Fruit fly (Drosophila melanogaster): Measurements from ENCODE around the gene CG31528.
A peak's percentile ranks its signal among the peaks of the same experiment; 100 is the strongest.

Gene CG31528

dm6 chr3R:4433441-4434077 is 17.3 kb downstream of the CG31528 start, which contains the start of the genes eIF3a and CG1074 (continued):
- TF ChIP-seq CG6683 (GFP tag; optimal IDR thresholded peaks at IDR 0.05) (peak; percentile 43), Ets97D (GFP tag; optimal IDR thresholded peaks at IDR 0.05) (peak; percentile 97), CG4820 (GFP tag; optimal IDR thresholded peaks at IDR 0.05) (no peak), CG1233 (GFP tag; optimal IDR thresholded peaks at IDR 0.05) (peak; percentile 52), Hr39 (optimal IDR thresholded peaks at IDR 0.05) (no peak), Drgx (GFP tag; IDR thresholded peaks at IDR 0.05) (peak; percentile 22; the same call in 1 of the 2 replicates), psq (GFP tag; optimal IDR thresholded peaks at IDR 0.05) (peak; percentile 13), sisA (GFP tag; IDR thresholded peaks at IDR 0.05) (no peak), gro (GFP tag; optimal IDR thresholded peaks at IDR 0.05) (peak; percentile 75), Atf3 (GFP tag; optimal IDR thresholded peaks at IDR 0.05) (peak; percentile 15), Ptx1 (GFP tag; IDR thresholded peaks at IDR 0.05) (no peak), Gsc (GFP tag; IDR thresholded peaks at IDR 0.05) (no peak), C15 (GFP tag; IDR thresholded peaks at IDR 0.05) (0 out of 3 replicates have a peak, but pooled peaks have one; percentile 40), ken (GFP tag; IDR thresholded peaks at IDR 0.05) (peak; percentile 45; the same call in 1 of the 3 replicates), Adf1 (GFP tag; IDR thresholded peaks at IDR 0.05) (peak; percentile 52), Aef1 (GFP tag; IDR thresholded peaks at IDR 0.05) (no peak), eyg (GFP tag; optimal IDR thresholded peaks at IDR 0.05) (peak; percentile 45), CG16815 (GFP tag; optimal IDR thresholded peaks at IDR 0.05) (no peak), Ravus (GFP tag; IDR thresholded peaks at IDR 0.05) (no peak), dan (GFP tag; IDR thresholded peaks at IDR 0.05) (no peak), Dip3 (GFP tag; optimal IDR thresholded peaks at IDR 0.05) (peak; percentile 59), gsb-n (tag; optimal IDR thresholded peaks at IDR 0.05) (no peak), crol (GFP tag; IDR thresholded peaks at IDR 0.05) (no peak), Poxn (GFP tag; IDR thresholded peaks at IDR 0.05) (no peak), Max (GFP tag; optimal IDR thresholded peaks at IDR 0.05) (peak; percentile 93), Dek (tag; optimal IDR thresholded peaks at IDR 0.05) (no peak), sqz (GFP tag; optimal IDR thresholded peaks at IDR 0.05) (no peak), CG4404 (GFP tag; IDR thresholded peaks at IDR 0.05) (peak; percentile 26; the same call in 1 of the 2 replicates), aop (GFP tag; IDR thresholded peaks at IDR 0.05) (no peak), CG11093 (GFP tag; IDR thresholded peaks at IDR 0.05) (0 out of 3 replicates have a peak, but pooled peaks have one; percentile 8), CG15269 (tag; optimal IDR thresholded peaks at IDR 0.05) (no peak), peb (GFP tag; IDR thresholded peaks at IDR 0.05) (no peak), mld (GFP tag; IDR thresholded peaks at IDR 0.05; ENCODE audit: partially characterized antibody) (peak; percentile 96), pan (optimal IDR thresholded peaks at IDR 0.05) (no peak), pan (GFP tag; optimal IDR thresholded peaks at IDR 0.05 in 1 of 2, IDR thresholded peaks at IDR 0.05 in 1 of 2) (peak in 1 of 2 experiments; percentile 69), pb (GFP tag; optimal IDR thresholded peaks at IDR 0.05) (peak; percentile 56), CG8765 (GFP tag; IDR thresholded peaks at IDR 0.05) (no peak), tgo (GFP tag; IDR thresholded peaks at IDR 0.05) (no peak; the same call in 2 of the 3 replicates), CG18599 (GFP tag; optimal IDR thresholded peaks at IDR 0.05) (no peak), CG4730 (GFP tag; IDR thresholded peaks at IDR 0.05) (peak; percentile 38; the same call in 1 of the 2 replicates), YL-1 (GFP tag; optimal IDR thresholded peaks at IDR 0.05) (peak; percentile 100), CG42726 (GFP tag; IDR thresholded peaks at IDR 0.05; ENCODE audit: partially characterized antibody) (peak; percentile 98), onecut (GFP tag; IDR thresholded peaks at IDR 0.05) (peak; percentile 65), Myb (GFP tag; optimal IDR thresholded peaks at IDR 0.05) (peak; percentile 70), ERR (GFP tag; optimal IDR thresholded peaks at IDR 0.05) (peak; percentile 68), CG9932 (GFP tag; IDR thresholded peaks at IDR 0.05) (peak; percentile 84), CG3726 (GFP tag; IDR thresholded peaks at IDR 0.05) (no peak), MESR4 (GFP tag; optimal IDR thresholded peaks at IDR 0.05) (peak; percentile 98), ase (GFP tag; IDR thresholded peaks at IDR 0.05) (peak; percentile 48; the same call in 1 of the 3 replicates), tll (GFP tag; optimal IDR thresholded peaks at IDR 0.05) (peak in 1 of 2 experiments; percentile 68), insv (GFP tag; optimal IDR thresholded peaks at IDR 0.05) (peak in 1 of 2 experiments; percentile 60)
